Worm (Caenorhabditis elegans) whole organism, dauer: Measurements from ENCODE around the gene aat-2.

ENCODE experiments used
- unc-62 ChIP-seq: sonication (generic microtip); optimal IDR thresholded peaks from 2 replicates; lab custom pipeline; 2017; ENCODE audit warnings: missing biosample characterization, missing genetic modification reagents, missing genetic modification characterization

The aat-2 gene

ce11 chrV:9217158-9217557 lies 29.0 kb downstream of the aat-2 start, which contains the start of gene pacs-1:
pacs-1 (minus strand) TSS chrV:9217258.
- TF ChIP-seq unc-62 = no peak

ce11 chrV:9213554-9213953 lies 32.6 kb downstream of the aat-2 start, which contains the start of gene mdt-27:
mdt-27 (minus strand) TSS chrV:9213654.
- no peak for TF ChIP-seq unc-62

ce11 chrV:9212499-9212898 lies 33.7 kb downstream of the aat-2 start:
- TF ChIP-seq unc-62 = no peak

ce11 chrV:9208878-9209277 lies 37.3 kb downstream of the aat-2 start:
- TF ChIP-seq unc-62 = no peak

ce11 chrV:9207377-9207776 lies 38.8 kb downstream of the aat-2 start, which contains the start of gene inx-10:
inx-10 (minus strand) TSS chrV:9207477.
- TF ChIP-seq unc-62 = no peak

- TF ChIP-seq unc-62 = no peak
Measured at ce11 chrV:9202710-9203109, 43.5 kb downstream of the aat-2 start, which contains the start of gene asp-2. asp-2 (plus strand) TSS chrV:9203077.

- TF ChIP-seq unc-62 = no peak
Measured at ce11 chrV:9198887-9199286, 47.3 kb downstream of the aat-2 start, which contains the start of gene str-177. str-177 (minus strand) TSS chrV:9198987.

ce11 chrV:9197121-9197520 lies 49.0 kb downstream of the aat-2 start, which contains the start of gene C24B5.4:
C24B5.4 (minus strand) TSS chrV:9197326.
- no peak for TF ChIP-seq unc-62
